Worm (Caenorhabditis elegans): ENCODE results near the gene apc-11.

DNA sequence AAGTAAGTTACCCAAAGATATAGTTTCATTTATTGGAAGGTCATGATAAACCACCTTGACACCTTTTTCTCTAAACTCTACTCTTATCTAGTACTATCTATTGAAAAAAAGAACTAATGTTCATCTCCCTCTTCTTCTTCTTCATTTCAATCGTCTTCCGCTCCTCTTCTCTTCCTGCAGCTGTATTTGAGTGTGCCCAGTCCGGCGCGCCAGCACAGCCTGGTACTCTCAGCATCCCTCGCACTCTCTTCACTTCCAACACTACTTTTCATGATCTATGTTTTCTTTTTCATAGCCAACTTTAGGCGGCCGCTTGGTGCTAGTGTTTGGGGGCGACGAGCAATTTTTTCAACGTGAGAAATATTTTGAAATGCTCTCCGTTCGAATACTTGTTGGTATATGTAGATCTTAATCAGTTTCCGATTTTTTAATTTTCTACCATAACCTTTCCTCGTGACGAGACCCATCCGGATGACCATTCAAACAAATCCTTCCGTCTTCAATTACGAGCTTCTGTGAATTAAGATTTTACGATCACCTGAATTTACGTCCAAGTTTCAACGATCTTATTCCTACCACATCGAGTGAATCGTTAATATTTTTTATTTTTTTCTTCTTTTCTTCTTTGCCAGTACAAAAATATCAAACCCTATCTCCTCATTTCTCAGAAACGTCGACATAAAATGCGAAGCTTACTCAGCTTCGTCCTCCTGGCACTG, 32.0 kb downstream of the apc-11 start, which contains the start of gene pan-1:
- TF ChIP-seq B0310.2 (tag; optimal IDR thresholded peaks at IDR 0.05) (no peak), scrt-1 (GFP tag; IDR thresholded peaks at IDR 0.05) (no peak), ama-1 (optimal IDR thresholded peaks at IDR 0.05) (no peak), aly-1 (tag; optimal IDR thresholded peaks at IDR 0.05) (no peak), tra-4 (tag; optimal IDR thresholded peaks at IDR 0.05) (no peak), ceh-13 (GFP tag; optimal IDR thresholded peaks at IDR 0.05) (no peak), hnd-1 (tag; optimal IDR thresholded peaks at IDR 0.05) (no peak), F13C5.2 (tag; optimal IDR thresholded peaks at IDR 0.05) (peak; percentile 32), pes-1 (GFP tag; IDR thresholded peaks at IDR 0.05) (no peak), ceh-36 (tag; optimal IDR thresholded peaks at IDR 0.05) (no peak), flt-1 (GFP tag; IDR thresholded peaks at IDR 0.05) (no peak), hmbx-1 (tag; optimal IDR thresholded peaks at IDR 0.05) (no peak), sea-1 (GFP tag; conservative IDR thresholded peaks at IDR 0.05) (no peak), hmg-4 (GFP tag; optimal IDR thresholded peaks at IDR 0.05) (no peak)

Measured in whole organism, early embryonic.